Fruit fly (Drosophila melanogaster) whole organism, embryonic: ENCODE data around the gene Rad60.
A peak's percentile ranks its signal among the peaks of the same experiment; 100 is the strongest.

Experiments
- disco-r ChIP-seq: fragments of 200-800 bp; sonication (Bioruptor generic); optimal IDR thresholded peaks from 2 replicates; lab custom pipeline; 2016; ENCODE audit warnings: missing biosample characterization, missing genetic modification characterization
- nmo ChIP-seq: fragments of 200-800 bp; sonication (Bioruptor generic); optimal IDR thresholded peaks from 2 replicates; lab custom pipeline; 2018; ENCODE audit warnings: missing biosample characterization, mild to moderate bottlenecking, missing genetic modification characterization, moderate library complexity

dm6 chr3R:23295360-23295772 lies 44.1 kb upstream of the Rad60 start:
- TF ChIP-seq nmo (peak; percentile 29), disco-r (GFP tag; lab: Kevin White, UChicago) (no peak)
